Worm (Caenorhabditis elegans): ENCODE data around the gene str-214.

ce11 chrV:16336326-16336725 lies 21.2 kb downstream of the str-214 start, which contains the start of gene srw-87:
- no peak for TF ChIP-seq F33H1.4 (GFP tag; IDR thresholded peaks at IDR 0.05)
- no peak for TF ChIP-seq unc-130 (GFP tag; optimal IDR thresholded peaks at IDR 0.05)
- TF ChIP-seq dpl-1 (GFP tag; optimal IDR thresholded peaks at IDR 0.05) = no peak
- TF ChIP-seq C06A6.2 (GFP tag; conservative IDR thresholded peaks at IDR 0.05) = no peak
- no peak for TF ChIP-seq snpc-4 (GFP tag; optimal IDR thresholded peaks at IDR 0.05)
- no peak for TF ChIP-seq snpc-4 (tag; optimal IDR thresholded peaks at IDR 0.05)
- TF ChIP-seq tbp1 (GFP tag; optimal IDR thresholded peaks at IDR 0.05) = no peak
- no peak for TF ChIP-seq ets-4 (GFP tag; optimal IDR thresholded peaks at IDR 0.05)
- TF ChIP-seq Y79H2A.3 (GFP tag; conservative IDR thresholded peaks at IDR 0.05) = no peak
- TF ChIP-seq mes-4 (tag; optimal IDR thresholded peaks at IDR 0.05) = no peak
